Fruit fly (Drosophila melanogaster): ENCODE measurements around the gene CG33635.

CG33635 gene

dm6 chr2L:161453-162175 is 3.1 kb upstream of the CG33635 start (continued):
- TF ChIP-seq stc (GFP tag; IDR thresholded peaks at IDR 0.05) (no peak), CG18619 (GFP tag; optimal IDR thresholded peaks at IDR 0.05) (peak; percentile 51), pfk (GFP tag; optimal IDR thresholded peaks at IDR 0.05) (peak; percentile 61), CG14860 (GFP tag; IDR thresholded peaks at IDR 0.05; ENCODE audit: partially characterized antibody) (no peak), CG7271 (tag; optimal IDR thresholded peaks at IDR 0.05) (peak; percentile 34), CG13624 (GFP tag; optimal IDR thresholded peaks at IDR 0.05) (peak; percentile 77), NC2β (GFP tag; optimal IDR thresholded peaks at IDR 0.05) (no peak), gcm (GFP tag; optimal IDR thresholded peaks at IDR 0.05) (no peak), wek (GFP tag; optimal IDR thresholded peaks at IDR 0.05) (peak; percentile 31), Oli (tag; optimal IDR thresholded peaks at IDR 0.05) (no peak), CG18011 (GFP tag; optimal IDR thresholded peaks at IDR 0.05) (no peak), vfl (GFP tag; optimal IDR thresholded peaks at IDR 0.05) (no peak), CG16815 (GFP tag; optimal IDR thresholded peaks at IDR 0.05) (no peak), Doc2 (GFP tag; IDR thresholded peaks at IDR 0.05) (no peak), gro (GFP tag; optimal IDR thresholded peaks at IDR 0.05) (no peak), CG32767 (GFP tag; IDR thresholded peaks at IDR 0.05) (no peak), sisA (GFP tag; IDR thresholded peaks at IDR 0.05) (no peak), crp (GFP tag; optimal IDR thresholded peaks at IDR 0.05) (no peak), trh (GFP tag; optimal IDR thresholded peaks at IDR 0.05) (no peak), dati (GFP tag; IDR thresholded peaks at IDR 0.05) (no peak), CG10654 (GFP tag; optimal IDR thresholded peaks at IDR 0.05) (no peak), CG15696 (tag; optimal IDR thresholded peaks at IDR 0.05) (peak; percentile 51), CkIIα-i1 (GFP tag; IDR thresholded peaks at IDR 0.05) (no peak), CG9215 (GFP tag; IDR thresholded peaks at IDR 0.05) (no peak), CG1603 (tag; optimal IDR thresholded peaks at IDR 0.05) (no peak), CG32532 (GFP tag; IDR thresholded peaks at IDR 0.05) (no peak), Nf-YA (GFP tag; IDR thresholded peaks at IDR 0.05) (no peak), CG10462 (GFP tag; optimal IDR thresholded peaks at IDR 0.05) (no peak), Nf-YC (tag; optimal IDR thresholded peaks at IDR 0.05) (peak; percentile 50), CG15479 (GFP tag; optimal IDR thresholded peaks at IDR 0.05) (peak; percentile 85), az2 (GFP tag; optimal IDR thresholded peaks at IDR 0.05) (no peak), CG8089 (GFP tag; optimal IDR thresholded peaks at IDR 0.05) (no peak), CG18599 (GFP tag; optimal IDR thresholded peaks at IDR 0.05) (peak; percentile 64), kah (GFP tag; optimal IDR thresholded peaks at IDR 0.05) (peak; percentile 8), CG7372 (GFP tag; IDR thresholded peaks at IDR 0.05) (no peak), Hr78 (GFP tag; optimal IDR thresholded peaks at IDR 0.05) (no peak), Blimp-1 (GFP tag; optimal IDR thresholded peaks at IDR 0.05) (no peak), CG4328 (GFP tag; optimal IDR thresholded peaks at IDR 0.05) (peak; percentile 79), Jarid2 (GFP tag; optimal IDR thresholded peaks at IDR 0.05) (no peak), CG8478 (optimal IDR thresholded peaks at IDR 0.05) (no peak), CG7987 (GFP tag; optimal IDR thresholded peaks at IDR 0.05) (peak; percentile 69), CG43689 (GFP tag; IDR thresholded peaks at IDR 0.05) (no peak), ttk (GFP tag; IDR thresholded peaks at IDR 0.05) (no peak), CG17328 (GFP tag; IDR thresholded peaks at IDR 0.05) (no peak), Doc3 (GFP tag; IDR thresholded peaks at IDR 0.05; ENCODE audit: partially characterized antibody) (no peak), klu (GFP tag; IDR thresholded peaks at IDR 0.05) (no peak), NfI (GFP tag; optimal IDR thresholded peaks at IDR 0.05) (peak; percentile 6), lmd (GFP tag; IDR thresholded peaks at IDR 0.05) (no peak), Ets65A (GFP tag) (no peak), CG11456 (GFP tag; IDR thresholded peaks at IDR 0.05) (no peak)
